Worm (Caenorhabditis elegans) whole organism, young adult: ENCODE data around the gene Y82E9BR.10.

Experiments used
- Y56A3A.18 ChIP-seq: fragments of 200-800 bp; sonication (Bioruptor generic); IDR thresholded peaks from 2 replicates; pipeline ENCODE4 v1.3.6; 2022; ENCODE audit warnings: missing genetic modification reagents, missing genetic modification characterization, missing compliant biosample characterization
- hmg-1.2 ChIP-seq: fragments of 200-800 bp; sonication (Bioruptor generic); IDR thresholded peaks from 2 replicates; pipeline ENCODE4 v1.3.6; 2022; ENCODE audit warnings: missing genetic modification reagents, missing genetic modification characterization, missing compliant biosample characterization
- madf-3 ChIP-seq: fragments of 200-800 bp; sonication (Bioruptor generic); IDR thresholded peaks from 2 replicates; pipeline ENCODE4 v1.3.6; 2022; ENCODE audit warnings: missing genetic modification reagents, missing genetic modification characterization, missing compliant biosample characterization
- mes-4 ChIP-seq: sonication (generic microtip); optimal IDR thresholded peaks from 2 replicates; lab custom pipeline; 2016; ENCODE audit warnings: missing genotype, missing genetic modification characterization, missing compliant biosample characterization
- unc-62 ChIP-seq: fragments of 150-350 bp; optimal IDR thresholded peaks from 2 replicates; lab custom pipeline; 2014; ENCODE audit warnings: missing biosample characterization, missing genetic modification reagents, missing genetic modification characterization

ce11 chrIII:1413890-1414613, 38.7 kb upstream of the Y82E9BR.10 start, which contains the start of gene Y82E9BR.14:
- TF ChIP-seq madf-3 (GFP tag; lab: Robert Waterston, UW) (peak; percentile 85), hmg-1.2 (GFP tag; lab: Robert Waterston, UW) (0 out of 2 replicates have a peak, but pooled peaks have one; percentile 9), Y56A3A.18 (GFP tag; lab: Robert Waterston, UW) (no peak), mes-4 (tag; lab: Kevin White, UChicago) (no peak), unc-62 (GFP tag; lab: Kevin White, UChicago) (no peak)
